Fruit fly (Drosophila melanogaster) whole organism: ENCODE data around the gene MESK4.

ENCODE experiments used
- EcR ChIP-seq, 2 experiments: fragments of >200 bp; optimal IDR thresholded peaks; 2 replicates each; lab custom pipeline; 2017; ENCODE audit warnings: missing biosample characterization in 2 of 2, missing genetic modification characterization in 2 of 2, missing genetic modification reagents in 2 of 2
- psq ChIP-seq: fragments of >200 bp; optimal IDR thresholded peaks from 2 replicates; lab custom pipeline; 2017

DNA sequence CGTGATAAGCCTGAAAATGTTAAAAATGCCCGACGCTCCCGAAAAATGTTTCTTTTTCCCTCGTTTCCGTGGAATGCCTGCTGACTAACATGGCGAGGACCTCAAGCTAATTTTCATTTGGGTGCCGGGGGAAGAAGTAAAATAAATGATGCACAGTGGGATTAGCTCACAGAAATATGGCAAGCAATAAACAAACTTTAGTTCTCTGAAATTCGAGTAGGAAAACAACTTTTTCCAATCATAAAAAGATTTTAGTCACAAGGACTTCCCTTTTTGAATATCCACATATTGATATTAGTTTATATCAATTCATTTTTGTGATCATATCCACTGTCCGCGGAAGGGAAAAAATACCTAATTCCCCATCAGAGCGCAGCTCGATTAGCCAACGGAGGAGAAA, 47.3 kb upstream of the MESK4 start:
- TF ChIP-seq psq (lab: Kevin White, UChicago) (no peak), EcR (GFP tag; optimal IDR thresholded peaks at IDR 0.05; lab: Kevin White, UChicago) (no peak)
